Fruit fly (Drosophila melanogaster): ENCODE results near the gene CG8031.

The CG8031 gene

dm6 chr3R:13051942-13052693 is 41.0 kb upstream of the CG8031 start, which contains the start of gene pic (continued):
- TF ChIP-seq CG2202 (tag; optimal IDR thresholded peaks at IDR 0.05) = no peak
- no peak for TF ChIP-seq CG33557 (GFP tag; optimal IDR thresholded peaks at IDR 0.05)
- no peak for TF ChIP-seq CG15011 (GFP tag; optimal IDR thresholded peaks at IDR 0.05)
- no peak for TF ChIP-seq insv (GFP tag; optimal IDR thresholded peaks at IDR 0.05)
- no peak for TF ChIP-seq az2 (GFP tag; optimal IDR thresholded peaks at IDR 0.05)
- no peak for TF ChIP-seq maf-S (GFP tag; optimal IDR thresholded peaks at IDR 0.05)
- TF ChIP-seq CG11085 (GFP tag; IDR thresholded peaks at IDR 0.05) = no peak
- no peak for TF ChIP-seq Kr (GFP tag; optimal IDR thresholded peaks at IDR 0.05)
- no peak for TF ChIP-seq CG17802 (tag; optimal IDR thresholded peaks at IDR 0.05)
- TF ChIP-seq CG15073 (GFP tag; optimal IDR thresholded peaks at IDR 0.05) = no peak
- TF ChIP-seq ara (GFP tag; IDR thresholded peaks at IDR 0.05) = no peak
- peak; percentile 36; the same call in 1 of the 3 replicates for TF ChIP-seq CG7963 (GFP tag; IDR thresholded peaks at IDR 0.05; ENCODE audit: partially characterized antibody)
- TF ChIP-seq CG8478 (optimal IDR thresholded peaks at IDR 0.05) = no peak
- TF ChIP-seq Hmx (GFP tag; optimal IDR thresholded peaks at IDR 0.05) = no peak
- no peak for TF ChIP-seq CG8089 (GFP tag; optimal IDR thresholded peaks at IDR 0.05)
- TF ChIP-seq gcm2 (GFP tag; optimal IDR thresholded peaks at IDR 0.05) = no peak
- no peak for TF ChIP-seq CG32767 (GFP tag; IDR thresholded peaks at IDR 0.05)
- no peak for TF ChIP-seq CG1832 (GFP tag; optimal IDR thresholded peaks at IDR 0.05)
- TF ChIP-seq CG12659 (GFP tag; optimal IDR thresholded peaks at IDR 0.05) = peak; percentile 31
- TF ChIP-seq CG43689 (GFP tag; IDR thresholded peaks at IDR 0.05) = no peak
- TF ChIP-seq CG3065 (GFP tag; optimal IDR thresholded peaks at IDR 0.05) = no peak
- no peak for TF ChIP-seq tup (GFP tag; optimal IDR thresholded peaks at IDR 0.05)
- no peak for TF ChIP-seq CG42726 (GFP tag; IDR thresholded peaks at IDR 0.05; ENCODE audit: partially characterized antibody)
- TF ChIP-seq Neu2 (GFP tag; optimal IDR thresholded peaks at IDR 0.05; ENCODE audit: borderline replicate concordance) = no peak
- peak; percentile 24 for TF ChIP-seq zen (tag; optimal IDR thresholded peaks at IDR 0.05)
- TF ChIP-seq CG14710 (tag; optimal IDR thresholded peaks at IDR 0.05) = peak; percentile 76
- no peak for TF ChIP-seq tgo (GFP tag; IDR thresholded peaks at IDR 0.05)
- TF ChIP-seq CG8944 (GFP tag; optimal IDR thresholded peaks at IDR 0.05) = no peak
- no peak for TF ChIP-seq caup (GFP tag; optimal IDR thresholded peaks at IDR 0.05; ENCODE audit: severe bottlenecking)
- no peak for TF ChIP-seq CG4282 (GFP tag; optimal IDR thresholded peaks at IDR 0.05)
- TF ChIP-seq her (GFP tag; optimal IDR thresholded peaks at IDR 0.05) = no peak
- TF ChIP-seq CG8281 (tag; optimal IDR thresholded peaks at IDR 0.05) = no peak
- TF ChIP-seq cato (GFP tag; optimal IDR thresholded peaks at IDR 0.05; ENCODE audit: borderline replicate concordance) = no peak
- TF ChIP-seq peb (GFP tag; IDR thresholded peaks at IDR 0.05) = no peak
- no peak for TF ChIP-seq CG6765 (GFP tag; optimal IDR thresholded peaks at IDR 0.05)
- no peak for TF ChIP-seq crol (GFP tag; IDR thresholded peaks at IDR 0.05)
- TF ChIP-seq GATAe (GFP tag; conservative IDR thresholded peaks at IDR 0.05) = no peak
- peak; percentile 85 for TF ChIP-seq Sry-δ (GFP tag; optimal IDR thresholded peaks at IDR 0.05)
- TF ChIP-seq fru (optimal IDR thresholded peaks at IDR 0.05) = no peak
- TF ChIP-seq CG10321 (GFP tag; IDR thresholded peaks at IDR 0.05) = no peak
- no peak for TF ChIP-seq schlank (tag; optimal IDR thresholded peaks at IDR 0.05)
- TF ChIP-seq bab2 (GFP tag; optimal IDR thresholded peaks at IDR 0.05) = no peak
- TF ChIP-seq Dip3 (GFP tag; optimal IDR thresholded peaks at IDR 0.05) = no peak
- TF ChIP-seq Med (GFP tag) = peak; percentile 76
- TF ChIP-seq chinmo (GFP tag; IDR thresholded peaks at IDR 0.05; ENCODE audit: partially characterized antibody) = 0 out of 4 replicates have a peak, but pooled peaks have one; percentile 24
- no peak for TF ChIP-seq CG13424 (tag; optimal IDR thresholded peaks at IDR 0.05)
- TF ChIP-seq CG4424 (GFP tag; optimal IDR thresholded peaks at IDR 0.05) = no peak
- TF ChIP-seq CG31441 (GFP tag; IDR thresholded peaks at IDR 0.05) = peak; percentile 9; the same call in 1 of the 2 replicates
- no peak for TF ChIP-seq CG10979 (tag; optimal IDR thresholded peaks at IDR 0.05)
- TF ChIP-seq CG10654 (GFP tag; optimal IDR thresholded peaks at IDR 0.05) = no peak
- no peak for TF ChIP-seq ro (GFP tag; IDR thresholded peaks at IDR 0.05)
